Worm (Caenorhabditis elegans) whole organism, L3 larva: ENCODE measurements around the gene cdh-3.

Experiments used
- ama-1 ChIP-seq: fragments of 150-350 bp; optimal IDR thresholded peaks from 2 replicates; lab custom pipeline; 2018
- zag-1 ChIP-seq: fragments of 150-350 bp; optimal IDR thresholded peaks from 2 replicates; lab custom pipeline; 2014; ENCODE audit warnings: missing biosample characterization, missing genetic modification characterization

ce11 chrIII:7762250-7762649 is 8.0 kb upstream of the cdh-3 start:
- TF ChIP-seq zag-1 (tag; lab: Kevin White, UChicago) (no peak), ama-1 (lab: Kevin White, UChicago) (no peak)
